Fruit fly (Drosophila melanogaster) ovary, adult (tissue): ENCODE results near the gene CG42673.

Source experiments
- CG17801 ChIP-seq: fragments of 200-800 bp; optimal IDR thresholded peaks from 2 replicates; lab custom pipeline; 2019; ENCODE audit warnings: missing biosample characterization, mild to moderate bottlenecking, missing genetic modification characterization, moderate library complexity; ENCODE audit not compliant: partially characterized antibody

Gene CG42673

DNA sequence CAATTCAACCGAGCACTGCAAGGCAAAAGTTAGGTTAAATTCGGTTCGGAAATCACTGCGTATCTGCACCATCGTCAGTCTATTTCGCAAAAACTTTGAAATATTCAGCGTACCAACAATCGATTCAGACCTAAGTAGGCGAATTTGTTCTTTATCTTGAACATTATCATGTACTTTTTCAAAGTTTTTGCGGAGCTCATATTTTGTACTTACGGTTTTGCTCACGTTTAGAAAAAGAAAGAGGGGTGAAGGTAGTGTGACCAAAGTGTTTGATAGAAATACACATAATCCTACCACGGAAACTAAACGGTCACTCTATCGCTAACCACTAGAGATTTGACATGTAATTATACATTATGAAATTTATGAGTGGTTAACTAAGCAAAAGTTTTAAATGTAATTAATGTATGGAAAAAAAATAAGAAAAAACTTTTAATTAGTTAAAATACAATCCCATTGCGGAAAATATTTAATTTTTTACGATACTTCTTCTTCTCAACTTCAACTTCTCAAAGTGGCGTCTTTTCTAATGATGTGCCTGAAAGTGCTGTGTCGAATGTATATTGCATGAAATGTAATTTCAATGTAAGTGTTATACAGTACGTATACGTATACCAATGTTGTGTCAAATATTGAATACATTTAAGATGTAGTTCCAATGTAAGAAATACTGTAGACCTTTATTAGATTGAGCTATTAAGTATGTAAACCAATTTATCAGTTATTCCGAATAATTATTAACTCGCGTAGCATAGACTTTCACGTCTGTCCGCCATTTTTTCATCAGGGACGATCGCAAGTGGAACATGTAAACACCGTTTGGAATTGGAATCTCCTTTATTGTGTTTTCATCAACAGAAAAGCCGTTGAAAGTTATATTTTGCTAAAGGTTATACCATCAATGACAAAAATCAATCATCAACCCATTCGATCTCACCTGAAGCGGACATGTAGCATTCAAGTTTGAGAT is 35.4 kb upstream of the CG42673 start, which contains the start of gene RpS9:
RpS9 (minus strand) TSS at position 245 of the 970 bp plus-strand sequence.
- peak; percentile 77 for TF ChIP-seq CG17801

DNA sequence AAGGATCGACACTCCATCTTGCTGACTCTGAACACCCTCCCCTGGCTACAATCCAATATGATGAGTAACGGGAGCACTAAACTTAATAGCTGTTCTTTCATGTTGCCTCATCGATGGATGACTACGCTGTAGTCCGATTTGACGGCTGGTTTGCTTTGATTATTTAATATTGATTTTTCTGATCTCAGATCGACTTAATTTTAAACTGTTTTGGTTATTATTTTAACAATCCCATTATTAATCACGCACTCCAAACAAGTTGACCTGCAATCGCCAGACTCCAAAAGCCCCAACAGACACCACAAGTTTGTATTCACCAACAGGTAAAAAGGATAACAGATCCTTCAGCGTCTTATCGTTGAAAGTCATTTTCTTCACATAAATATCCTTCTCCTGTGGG is 34.5 kb upstream of the CG42673 start, which contains the start of gene CG33703:
CG33703 (minus strand) TSS at position 101 of the 400 bp plus-strand sequence.
- no peak for TF ChIP-seq CG17801

DNA sequence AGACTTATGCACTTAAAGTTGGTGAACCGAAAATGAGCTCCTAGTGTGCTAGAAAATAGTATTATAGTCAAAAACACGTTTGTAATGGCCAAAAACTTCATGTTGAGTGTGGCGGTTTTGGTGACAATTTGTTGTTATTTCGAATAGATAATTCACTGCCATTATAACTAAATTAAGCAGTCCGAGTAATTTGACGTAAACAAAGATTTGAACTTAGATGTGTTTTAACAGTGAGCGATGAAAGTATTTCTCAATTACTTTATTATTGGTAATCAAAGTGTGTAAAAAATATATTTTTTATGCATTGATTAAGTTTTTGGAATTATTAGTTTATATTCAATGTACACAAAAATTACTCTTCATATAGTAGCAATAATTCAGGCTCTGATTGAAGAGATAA is 33.7 kb upstream of the CG42673 start, which contains the start of gene CG33702:
CG33702 (minus strand) TSS at position 101 of the 400 bp plus-strand sequence.
- TF ChIP-seq CG17801: no peak

DNA sequence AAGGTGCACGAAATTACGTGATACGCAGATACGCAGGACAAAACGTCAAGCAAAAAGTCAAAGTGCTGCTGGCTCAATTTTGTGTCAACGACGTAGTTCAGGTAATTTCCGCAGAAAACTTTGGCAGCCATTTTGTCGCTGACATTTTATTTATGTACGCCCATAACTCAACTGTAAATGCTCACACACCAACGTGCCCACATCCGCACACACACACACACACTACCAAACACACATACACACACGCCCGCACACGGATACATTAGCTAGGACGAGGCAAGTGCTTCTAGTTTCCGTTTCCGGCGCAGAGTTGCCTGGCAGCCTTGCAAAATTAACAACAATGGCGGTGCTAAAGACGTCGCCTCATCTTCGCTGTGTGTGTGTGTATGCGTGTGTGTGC is 21.6 kb upstream of the CG42673 start, which contains the start of gene CG33700:
CG33700 (minus strand) TSS at position 101 of the 400 bp plus-strand sequence.
- TF ChIP-seq CG17801: no peak

DNA sequence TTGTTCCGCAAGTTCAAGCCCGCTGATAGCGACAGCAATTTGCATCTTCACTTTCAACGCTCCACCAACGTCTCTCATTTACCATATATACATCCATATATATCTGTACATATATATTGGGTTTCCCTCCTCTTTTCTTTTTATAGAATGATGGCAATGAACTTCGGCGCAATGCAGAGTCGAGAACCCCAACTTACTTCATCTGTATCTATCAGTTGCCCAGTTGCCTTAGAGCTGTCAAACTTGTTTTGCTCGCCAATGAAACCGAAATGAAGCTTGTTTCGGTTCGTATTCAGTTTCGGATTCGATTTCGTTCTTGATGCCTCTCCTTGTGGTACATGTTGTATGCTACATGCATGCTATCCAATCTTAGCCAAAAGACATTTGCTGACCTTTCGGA is 18.2 kb upstream of the CG42673 start, which contains the start of gene Or67a:
Or67a (plus strand) TSS at position 233 of the 400 bp plus-strand sequence.
- no peak for TF ChIP-seq CG17801

DNA sequence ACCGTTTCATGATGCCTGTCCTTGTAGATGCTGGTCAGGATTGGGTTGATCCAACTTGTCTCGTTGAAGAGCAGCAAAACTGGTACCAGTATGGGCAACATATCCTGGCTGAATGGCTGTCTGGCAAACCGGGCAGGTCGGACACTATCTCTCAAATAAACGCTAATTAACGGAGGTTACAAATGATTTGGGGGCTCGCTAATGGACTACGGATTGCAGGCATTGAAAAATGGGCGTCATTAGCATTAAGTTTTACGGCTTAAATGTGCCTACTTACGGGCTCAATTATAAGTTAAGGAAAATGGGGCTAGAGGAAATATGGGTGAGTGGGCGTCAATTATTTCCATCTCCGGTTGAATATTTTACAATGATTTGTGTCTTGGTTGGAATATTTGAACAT is 3.1 kb upstream of the CG42673 start, which contains the start of gene Ir67a:
Ir67a (minus strand) TSS at position 101 of the 400 bp plus-strand sequence.
- TF ChIP-seq CG17801: no peak

DNA sequence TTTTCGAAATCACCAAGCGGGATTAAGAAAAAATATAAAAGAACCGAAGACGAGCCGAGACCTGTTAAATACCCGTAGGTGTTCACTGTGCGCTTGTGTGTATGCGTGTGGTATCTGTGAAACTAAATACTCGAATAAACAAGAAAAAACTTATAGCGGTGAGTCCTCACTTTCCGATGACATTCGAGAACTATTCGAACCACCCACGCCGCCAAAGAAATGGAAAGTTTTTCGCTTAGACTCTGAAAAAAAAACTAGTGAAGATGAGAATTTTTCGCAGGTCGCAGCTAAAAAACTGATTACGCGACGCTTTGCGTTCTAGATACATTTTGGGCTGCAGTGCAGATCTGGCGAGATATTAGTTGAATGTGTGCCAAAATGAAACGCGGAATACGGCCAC is 890 bp downstream of the CG42673 start:
- TF ChIP-seq CG17801: no peak

DNA sequence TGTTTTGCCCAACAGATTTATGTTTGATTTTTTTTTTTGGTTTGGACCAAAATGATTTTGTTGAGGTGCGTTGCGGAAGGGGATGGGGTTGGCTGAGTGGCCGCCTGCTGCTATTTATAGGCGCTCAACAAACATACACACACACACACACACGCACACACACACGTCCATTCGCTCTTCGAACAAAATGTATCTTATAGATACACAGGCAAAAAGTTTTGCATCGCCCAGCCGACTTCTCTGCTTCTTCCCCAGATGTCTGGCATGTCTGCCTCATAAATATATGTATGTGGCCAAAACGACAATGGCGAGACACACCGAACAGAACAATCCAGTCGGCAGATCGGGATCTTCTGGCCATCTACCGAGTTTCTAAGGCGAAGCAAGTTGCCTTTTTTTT is 1.8 kb downstream of the CG42673 start:
- no peak for TF ChIP-seq CG17801

DNA sequence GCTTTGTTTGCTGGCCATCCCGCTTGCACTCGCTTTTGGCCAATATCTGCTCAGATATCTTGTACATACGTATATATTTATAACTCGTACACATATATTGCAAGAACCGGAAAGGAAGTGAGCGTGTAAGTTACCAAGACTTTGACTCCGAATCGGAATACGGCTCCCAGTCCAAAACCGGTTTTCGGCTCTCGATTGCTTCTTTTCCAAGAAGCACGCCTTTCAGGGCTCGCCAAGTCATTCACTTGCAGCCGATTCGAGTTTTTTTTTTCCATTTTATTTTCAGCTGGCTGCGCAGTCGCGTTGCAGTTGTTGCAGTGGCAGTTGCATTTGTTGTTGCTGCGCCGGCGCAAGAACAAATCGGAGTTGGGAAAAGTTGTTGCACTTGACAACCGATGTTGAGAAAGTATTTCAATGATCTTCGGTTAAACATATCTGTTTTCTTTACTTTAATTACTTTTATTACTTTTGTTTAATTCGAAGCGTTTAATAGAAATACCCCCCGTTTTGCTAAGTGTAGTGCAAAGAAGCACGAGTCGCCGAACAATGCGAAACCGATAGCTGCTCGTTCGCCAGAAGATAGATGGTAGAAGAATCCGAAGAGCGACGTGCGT is 2.8 kb downstream of the CG42673 start:
- TF ChIP-seq CG17801: no peak

DNA sequence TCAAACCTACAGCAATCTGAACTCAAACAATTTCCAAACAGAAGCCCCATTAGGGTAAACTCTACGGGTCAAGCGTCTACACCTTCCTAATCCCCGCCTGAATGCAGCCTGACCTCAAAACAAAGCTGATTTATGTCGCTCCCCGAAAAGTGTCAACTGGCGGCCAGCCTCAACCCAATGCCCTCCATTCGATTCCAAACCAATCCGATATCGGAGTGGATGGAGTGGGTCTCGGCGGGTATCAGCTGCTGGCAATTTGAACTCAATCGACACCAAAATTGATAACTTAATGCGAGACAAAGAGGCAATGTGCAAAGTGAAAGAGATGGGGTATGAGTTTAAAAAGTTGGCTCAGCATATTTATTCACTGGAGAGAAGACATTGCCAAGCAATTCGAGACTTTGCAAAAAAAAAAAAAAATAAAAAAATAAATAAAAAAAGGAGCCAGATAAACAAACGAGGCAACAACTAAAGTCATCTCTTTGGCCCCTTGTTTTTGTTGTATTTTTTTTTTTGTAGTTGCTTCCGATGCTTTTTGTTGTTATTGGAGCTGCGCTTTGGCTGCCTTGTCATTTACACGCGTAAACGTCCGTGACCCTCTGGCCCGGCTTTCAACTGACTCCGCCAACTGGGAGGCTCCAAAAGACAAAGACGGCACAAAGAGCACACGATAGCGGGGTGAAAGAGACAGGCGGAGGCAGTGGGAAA is 4.0 kb downstream of the CG42673 start:
- TF ChIP-seq CG17801: no peak

DNA sequence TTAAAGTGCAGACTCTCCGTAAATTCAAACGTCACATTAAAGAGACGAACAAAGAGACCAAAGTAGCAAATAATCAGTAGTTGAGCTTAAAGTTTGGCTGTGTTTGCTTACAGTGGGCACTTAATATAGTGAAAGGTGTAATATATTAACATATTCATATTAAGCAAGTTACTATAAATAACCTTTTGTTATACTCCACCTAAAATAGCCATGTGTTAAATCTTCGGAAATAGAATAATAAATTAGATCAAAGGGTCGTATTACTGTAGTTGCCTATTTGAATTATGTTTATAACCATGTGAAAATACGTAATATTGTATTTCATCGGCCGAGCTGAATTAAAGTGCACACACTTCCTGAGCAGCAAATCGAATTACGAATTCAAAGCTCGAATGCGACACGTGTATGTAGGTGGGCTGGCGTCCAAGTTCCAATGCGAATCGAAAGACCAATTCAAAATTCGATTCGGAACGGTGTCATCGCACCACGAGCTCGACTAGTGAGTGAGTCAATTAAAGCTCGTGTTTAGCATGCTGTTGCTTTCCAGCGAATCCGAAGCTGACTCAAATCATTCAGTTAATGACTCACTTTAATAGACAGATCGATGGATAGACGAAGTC is 5.3 kb downstream of the CG42673 start:
- TF ChIP-seq CG17801: peak; percentile 24

DNA sequence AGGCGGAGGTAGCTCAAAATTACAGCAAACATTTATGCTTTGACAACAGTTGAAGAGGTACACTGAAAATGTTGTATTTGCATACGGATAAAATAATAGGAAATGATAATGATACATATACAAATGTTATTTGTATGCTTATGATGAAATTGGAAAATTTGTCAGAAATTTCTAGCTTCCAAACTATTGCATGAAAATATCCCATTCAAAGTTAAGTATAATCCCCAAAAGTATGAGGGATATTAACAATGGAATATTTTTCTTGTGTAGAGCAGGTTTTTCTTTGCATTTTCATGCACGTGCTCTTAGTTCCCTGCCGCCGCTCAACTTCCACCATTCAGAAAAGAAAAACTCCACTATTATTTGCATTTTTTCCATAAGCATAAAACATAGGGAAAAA is 8.0 kb downstream of the CG42673 start:
- TF ChIP-seq CG17801: no peak

DNA sequence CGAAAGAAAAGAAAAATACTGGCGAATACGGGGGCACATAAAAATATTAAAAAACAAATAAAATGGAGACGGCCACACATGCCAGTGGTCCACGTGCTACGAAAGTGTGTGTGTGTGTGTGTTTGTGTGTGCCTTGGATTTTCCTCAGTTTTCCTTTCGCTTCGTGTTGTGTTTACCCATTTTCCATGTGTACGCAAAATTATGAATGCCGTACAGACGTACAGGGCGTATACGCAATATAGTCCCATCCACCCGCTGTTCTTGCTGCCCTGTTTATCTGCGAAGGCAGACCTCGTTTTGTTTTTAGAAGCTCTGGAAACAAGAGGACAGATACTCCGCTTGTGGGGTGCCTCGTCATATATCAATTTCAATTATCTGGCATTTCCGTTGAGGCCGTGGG is 9.6 kb downstream of the CG42673 start:
- no peak for TF ChIP-seq CG17801

DNA sequence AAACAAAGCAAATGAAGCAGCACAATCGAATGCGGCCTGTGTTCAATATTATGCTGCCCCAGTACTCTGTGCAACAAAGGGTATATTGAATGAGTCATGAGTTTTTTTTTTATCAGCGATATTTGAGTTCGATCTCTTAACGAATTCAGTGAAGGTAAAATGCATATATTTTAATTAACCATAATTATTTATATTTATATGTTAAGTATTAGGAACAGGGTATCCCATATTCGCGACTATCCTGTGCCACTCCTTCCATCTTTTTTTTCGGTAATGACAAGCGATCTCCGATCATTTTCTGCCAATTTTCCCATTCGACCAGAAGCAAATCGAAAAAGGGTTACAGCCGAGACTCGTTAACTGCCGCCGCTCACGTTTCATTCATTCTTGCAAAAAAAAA is 12.0 kb downstream of the CG42673 start:
- no peak for TF ChIP-seq CG17801

DNA sequence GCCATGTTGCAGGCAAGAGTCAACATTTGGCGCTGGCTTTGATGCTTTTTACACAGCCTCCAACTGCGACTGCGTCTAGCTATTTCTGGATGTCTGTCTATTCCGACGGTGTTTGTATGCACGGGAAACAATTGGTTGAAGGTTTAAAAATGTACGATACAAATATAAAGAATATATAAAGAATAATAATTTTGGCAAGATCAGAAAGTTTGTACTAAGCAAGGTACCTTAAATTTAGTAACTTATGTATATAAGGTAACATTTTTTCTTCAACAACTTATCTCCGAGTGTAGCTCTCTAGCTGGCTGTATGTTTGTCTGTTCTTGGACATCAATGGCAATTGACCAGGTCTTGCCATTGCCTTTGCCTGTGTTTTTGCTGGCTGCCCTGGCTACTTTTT is 19.8 kb downstream of the CG42673 start:
- TF ChIP-seq CG17801: no peak

DNA sequence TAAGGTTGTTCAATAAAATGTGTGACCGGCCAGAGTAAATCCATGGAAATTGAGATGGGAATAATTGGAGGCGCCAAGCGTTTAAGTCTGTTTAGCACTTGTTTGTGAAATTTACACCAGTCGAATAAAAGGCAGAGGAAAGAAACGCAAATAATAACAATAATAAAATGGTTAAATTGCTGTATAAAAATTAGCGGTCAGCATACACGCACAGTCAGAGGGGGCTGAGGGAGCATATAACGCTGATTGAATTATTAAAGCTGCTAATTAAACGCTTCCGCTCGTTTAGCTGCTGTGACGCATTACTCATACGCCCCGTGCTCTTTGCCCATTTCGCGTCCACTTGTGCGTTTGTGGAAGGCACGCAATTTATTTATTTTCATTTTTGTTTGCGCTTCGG is 20.7 kb downstream of the CG42673 start:
- no peak for TF ChIP-seq CG17801
